Worm (Caenorhabditis elegans) whole organism, L1 larva: ENCODE measurements around the gene lin-8.

Source experiments
- C16A3.4 ChIP-seq: fragments of 150-350 bp; optimal IDR thresholded peaks from 2 replicates; lab custom pipeline; 2014; ENCODE audit warnings: missing biosample characterization, missing genetic modification characterization
- alr-1 ChIP-seq: fragments of 200-800 bp; sonication (Bioruptor generic); optimal IDR thresholded peaks from 2 replicates; lab custom pipeline; 2018; ENCODE audit warnings: borderline replicate concordance, mild to moderate bottlenecking, missing genetic modification characterization, missing compliant biosample characterization
- aly-2 ChIP-seq: fragments of 150-350 bp; optimal IDR thresholded peaks from 2 replicates; lab custom pipeline; 2014; ENCODE audit warnings: missing biosample characterization, missing genetic modification characterization
- ceh-63 ChIP-seq: fragments of 200-800 bp; sonication (Bioruptor generic); optimal IDR thresholded peaks from 2 replicates; lab custom pipeline; 2018; ENCODE audit warnings: mild to moderate bottlenecking, missing genetic modification characterization, missing compliant biosample characterization
- ceh-8 ChIP-seq: fragments of 200-800 bp; sonication (Bioruptor generic); optimal IDR thresholded peaks from 2 replicates; lab custom pipeline; 2018; ENCODE audit warnings: mild to moderate bottlenecking, missing genetic modification characterization, moderate library complexity, missing compliant biosample characterization
- ceh-82 ChIP-seq, 3 experiments: fragments of 150-350 bp in 1 of 3; sonication (generic microtip) in 2 of 3; optimal IDR thresholded peaks; 2 replicates each; lab custom pipeline; 2014 to 2017; ENCODE audit warnings: missing biosample characterization in 3 of 3, missing genetic modification characterization in 3 of 3
- ces-1 ChIP-seq: fragments of 150-350 bp; optimal IDR thresholded peaks from 2 replicates; lab custom pipeline; 2014; ENCODE audit warnings: missing biosample characterization, missing genetic modification reagents, missing genetic modification characterization
- efl-1 ChIP-seq, 4 experiments: fragments of 150-350 bp; optimal IDR thresholded peaks in 3 of 4; peaks in 1 of 4; 1 replicate in 1 of 4; 2 replicates in 3 of 4; lab custom pipeline; 2014; ENCODE audit warnings: missing biosample characterization in 2 of 4, missing genetic modification characterization in 2 of 4, missing genetic modification reagents in 2 of 4
- efl-3 ChIP-seq: fragments of 200-800 bp; sonication (Bioruptor generic); optimal IDR thresholded peaks from 2 replicates; lab custom pipeline; 2018; ENCODE audit warnings: mild to moderate bottlenecking, missing genetic modification characterization, missing compliant biosample characterization
- elt-2 ChIP-seq: sonication (generic microtip); optimal IDR thresholded peaks from 2 replicates; lab custom pipeline; 2016; ENCODE audit warnings: missing genetic modification characterization, mild to moderate bottlenecking, inconsistent platforms, missing compliant biosample characterization, missing genetic modification reagents
- elt-3 ChIP-seq, 6 experiments: fragments of 150-350 bp in 1 of 6; sonication (generic microtip); optimal IDR thresholded peaks; 2 replicates each; lab custom pipeline; 2017 to 2018; ENCODE audit warnings: missing biosample characterization in 6 of 6, missing genetic modification characterization in 6 of 6, inconsistent platforms in 1 of 6
- fkh-4 ChIP-seq: sonication (generic microtip); optimal IDR thresholded peaks from 2 replicates; lab custom pipeline; 2016; ENCODE audit warnings: missing compliant biosample characterization, missing genetic modification characterization, borderline replicate concordance
- fkh-8 ChIP-seq: sonication (generic microtip); optimal IDR thresholded peaks from 2 replicates; lab custom pipeline; 2016; ENCODE audit warnings: mild to moderate bottlenecking, missing genetic modification characterization, missing compliant biosample characterization
- grh-1 ChIP-seq: fragments of 200-800 bp; sonication (Bioruptor generic); IDR thresholded peaks from 2 replicates; pipeline ENCODE4 v1.3.6; 2022; ENCODE audit warnings: missing genetic modification reagents, missing genetic modification characterization, missing compliant biosample characterization
- hpl-2 ChIP-seq: fragments of 150-350 bp; optimal IDR thresholded peaks from 2 replicates; lab custom pipeline; 2014; ENCODE audit warnings: missing biosample characterization, missing genetic modification reagents, missing genetic modification characterization
- isw-1 ChIP-seq: fragments of 200-800 bp; sonication (Bioruptor generic); IDR thresholded peaks from 2 replicates; pipeline ENCODE4 v1.3.6; 2022; ENCODE audit warnings: missing genetic modification characterization, missing compliant biosample characterization
- lin-15B ChIP-seq: fragments of 150-350 bp; sonication (generic microtip); optimal IDR thresholded peaks from 3 replicates; lab custom pipeline; 2014; ENCODE audit warnings: missing biosample characterization, missing genetic modification characterization
- lin-39 ChIP-seq: fragments of 150-350 bp; optimal IDR thresholded peaks from 2 replicates; lab custom pipeline; 2014; ENCODE audit warnings: missing biosample characterization, missing genetic modification reagents, missing genetic modification characterization
- lsy-2 ChIP-seq, 2 experiments: fragments of 150-350 bp; optimal IDR thresholded peaks; 2 replicates each; lab custom pipeline; 2014; ENCODE audit warnings: missing biosample characterization in 2 of 2, missing genetic modification characterization in 2 of 2
- mab-9 ChIP-seq: fragments of 200-800 bp; sonication (Bioruptor generic); IDR thresholded peaks from 2 replicates; pipeline ENCODE4 v1.3.6; 2022; ENCODE audit warnings: missing genetic modification reagents, missing genetic modification characterization, missing compliant biosample characterization
- mep-1 ChIP-seq: fragments of 150-350 bp; optimal IDR thresholded peaks from 2 replicates; lab custom pipeline; 2014; ENCODE audit warnings: missing biosample characterization, missing genetic modification characterization
- nhr-19 ChIP-seq: fragments of 200-800 bp; sonication (Bioruptor generic); conservative IDR thresholded peaks from 2 replicates; pipeline ENCODE4 v1.3.6; 2022; ENCODE audit warnings: missing genetic modification characterization, missing compliant biosample characterization
- nhr-71 ChIP-seq: sonication (generic microtip); optimal IDR thresholded peaks from 2 replicates; lab custom pipeline; 2016; ENCODE audit warnings: mild to moderate bottlenecking, missing genetic modification characterization, moderate library complexity, missing compliant biosample characterization
- nhr-77 ChIP-seq: fragments of 150-350 bp; optimal IDR thresholded peaks from 2 replicates; lab custom pipeline; 2014; ENCODE audit warnings: missing biosample characterization, missing genetic modification characterization
- nhr-85 ChIP-seq: sonication (generic microtip); peaks from one replicate; lab custom pipeline; 2016; ENCODE audit warnings: missing genetic modification characterization, inconsistent platforms, missing compliant biosample characterization
- rnt-1 ChIP-seq: sonication (generic microtip); optimal IDR thresholded peaks from 2 replicates; lab custom pipeline; 2016; ENCODE audit warnings: mild to moderate bottlenecking, missing genetic modification characterization, moderate library complexity, missing compliant biosample characterization
- skn-1 ChIP-seq: fragments of 150-350 bp; optimal IDR thresholded peaks from 2 replicates; lab custom pipeline; 2014; ENCODE audit warnings: missing biosample characterization, missing genetic modification characterization
- snpc-4 ChIP-seq: fragments of 150-350 bp; optimal IDR thresholded peaks from 2 replicates; lab custom pipeline; 2014; ENCODE audit warnings: missing biosample characterization, missing genetic modification characterization
- snu-23 ChIP-seq: sonication (generic microtip); optimal IDR thresholded peaks from 2 replicates; lab custom pipeline; 2016; ENCODE audit warnings: missing genetic modification characterization, missing compliant biosample characterization
- sox-4 ChIP-seq: sonication (generic microtip); optimal IDR thresholded peaks from 2 replicates; lab custom pipeline; 2016; ENCODE audit warnings: missing genetic modification characterization, missing compliant biosample characterization
- swsn-7 ChIP-seq: sonication (generic microtip); optimal IDR thresholded peaks from 2 replicates; lab custom pipeline; 2016; ENCODE audit warnings: missing genetic modification characterization, missing compliant biosample characterization
- tbx-2 ChIP-seq: sonication (generic microtip); optimal IDR thresholded peaks from 2 replicates; lab custom pipeline; 2016; ENCODE audit warnings: missing genetic modification characterization, missing compliant biosample characterization
- tlp-1 ChIP-seq: fragments of 150-350 bp; optimal IDR thresholded peaks from 2 replicates; lab custom pipeline; 2014; ENCODE audit warnings: missing biosample characterization, missing genetic modification characterization
- unc-130 ChIP-seq: fragments of 150-350 bp; optimal IDR thresholded peaks from 2 replicates; lab custom pipeline; 2017; ENCODE audit warnings: missing biosample characterization, missing genetic modification characterization, inconsistent platforms
- unc-30 ChIP-seq: sonication (generic microtip); optimal IDR thresholded peaks from 2 replicates; lab custom pipeline; 2017; ENCODE audit warnings: missing biosample characterization, missing genetic modification characterization
- xbp-1 ChIP-seq: sonication (generic microtip); optimal IDR thresholded peaks from 2 replicates; lab custom pipeline; 2016; ENCODE audit warnings: missing genetic modification characterization, missing compliant biosample characterization
- zag-1 ChIP-seq: fragments of 150-350 bp; optimal IDR thresholded peaks from 2 replicates; lab custom pipeline; 2014; ENCODE audit warnings: missing biosample characterization, missing genetic modification characterization
- zip-4 ChIP-seq: fragments of 200-800 bp; sonication (Bioruptor generic); optimal IDR thresholded peaks from 2 replicates; lab custom pipeline; 2018; ENCODE audit warnings: mild to moderate bottlenecking, missing genetic modification characterization, moderate library complexity, missing compliant biosample characterization

Gene lin-8

DNA sequence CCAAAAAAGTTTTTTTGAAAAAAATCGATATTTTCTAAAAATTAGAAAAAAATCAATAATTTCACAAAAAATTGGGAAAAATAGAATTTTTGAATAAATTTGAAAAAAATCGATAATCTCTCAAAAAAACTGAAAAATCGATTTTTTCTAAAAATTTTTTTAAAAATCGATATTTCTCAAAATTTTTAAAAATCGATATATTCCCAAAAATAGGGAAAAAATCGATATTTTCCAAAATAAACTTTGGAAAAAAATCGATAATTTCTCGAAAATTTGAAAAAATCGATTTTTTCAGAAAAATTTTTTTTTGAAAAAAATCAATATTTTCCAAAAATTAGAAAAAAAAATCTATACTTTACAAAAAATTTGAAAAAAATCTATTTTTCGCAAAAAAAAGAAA lies 8.0 kb downstream of the lin-8 start:
- TF ChIP-seq hpl-2 = no peak
- no peak for TF ChIP-seq elt-2 (tag; lab: Kevin White, UChicago)
- TF ChIP-seq efl-1 (optimal IDR thresholded peaks at IDR 0.05; lab: Kevin White, UChicago) = no peak
- TF ChIP-seq efl-1 (GFP tag; optimal IDR thresholded peaks at IDR 0.05 in 1 of 2; lab: Kevin White, UChicago) = no peak
- no peak for TF ChIP-seq rnt-1 (tag; lab: Kevin White, UChicago)
- TF ChIP-seq tbx-2 (tag; lab: Kevin White, UChicago) = no peak
- no peak for TF ChIP-seq mep-1 (tag; lab: Kevin White, UChicago)
- TF ChIP-seq unc-30 (tag; lab: Kevin White, UChicago) = no peak
- no peak for TF ChIP-seq sox-4
- no peak for TF ChIP-seq nhr-19 (GFP tag; lab: Robert Waterston, UW)
- TF ChIP-seq alr-1 (tag; lab: Kevin White, UChicago) = no peak
- no peak for TF ChIP-seq xbp-1 (tag; lab: Kevin White, UChicago)
- TF ChIP-seq ceh-8 (GFP tag; lab: Kevin White, UChicago) = no peak
- TF ChIP-seq elt-3 (tag; optimal IDR thresholded peaks at IDR 0.05; lab: Kevin White, UChicago) = no peak
- no peak for TF ChIP-seq fkh-4 (tag; lab: Kevin White, UChicago)

DNA sequence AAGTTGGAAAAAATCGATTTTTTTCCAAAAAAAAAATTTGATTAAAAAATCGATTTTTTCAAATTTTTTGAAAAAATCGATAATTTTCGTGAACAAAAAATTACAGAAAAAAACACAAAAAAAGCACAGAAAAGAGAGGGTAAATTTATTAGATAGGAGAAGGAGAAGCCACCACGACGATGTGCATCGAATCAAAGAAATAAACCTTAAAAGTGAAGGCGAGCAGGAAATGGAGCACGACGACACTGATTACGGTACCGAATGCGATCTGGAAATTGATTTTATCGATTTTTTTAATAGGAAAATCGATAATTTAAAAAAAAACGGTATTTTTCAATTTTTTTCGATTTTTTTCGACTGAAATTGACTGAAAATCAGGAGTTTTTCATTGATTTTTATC lies 8.5 kb downstream of the lin-8 start:
- TF ChIP-seq ces-1 (no peak), nhr-85 (peak; percentile 35), efl-1 (optimal IDR thresholded peaks at IDR 0.05; lab: Kevin White, UChicago) (no peak), efl-1 (GFP tag; optimal IDR thresholded peaks at IDR 0.05 in 1 of 2; lab: Kevin White, UChicago) (peak in 1 of 2 experiments; percentile 90)
- TF ChIP-seq, all 84 proteins: peak for 2

DNA sequence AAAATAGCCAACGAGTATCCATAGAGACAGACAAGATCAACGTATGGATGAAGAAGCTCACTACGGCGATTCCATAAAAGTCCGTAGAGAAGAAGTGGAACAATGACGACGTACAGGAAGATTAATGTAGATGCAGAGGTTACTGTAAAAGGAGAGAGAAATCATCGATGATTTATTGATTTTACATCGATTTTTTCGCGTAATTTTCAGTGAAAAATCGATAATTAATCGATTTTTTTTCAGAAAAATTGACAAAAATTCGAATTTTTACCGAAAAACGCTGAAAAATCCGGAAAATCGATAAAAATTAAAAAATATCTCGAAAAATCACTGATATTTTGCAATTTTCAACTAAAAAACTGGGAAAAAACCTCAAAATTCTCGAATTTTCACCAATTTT lies 9.8 kb downstream of the lin-8 start:
- TF ChIP-seq mep-1 (tag; lab: Kevin White, UChicago) = no peak
- no peak for TF ChIP-seq aly-2 (tag; lab: Kevin White, UChicago)
- TF ChIP-seq hpl-2 = no peak
- no peak for TF ChIP-seq fkh-4 (tag; lab: Kevin White, UChicago)
- no peak for TF ChIP-seq swsn-7 (tag; lab: Kevin White, UChicago)
- TF ChIP-seq lin-15B = no peak
- no peak for TF ChIP-seq mab-9
- no peak for TF ChIP-seq ceh-63

DNA sequence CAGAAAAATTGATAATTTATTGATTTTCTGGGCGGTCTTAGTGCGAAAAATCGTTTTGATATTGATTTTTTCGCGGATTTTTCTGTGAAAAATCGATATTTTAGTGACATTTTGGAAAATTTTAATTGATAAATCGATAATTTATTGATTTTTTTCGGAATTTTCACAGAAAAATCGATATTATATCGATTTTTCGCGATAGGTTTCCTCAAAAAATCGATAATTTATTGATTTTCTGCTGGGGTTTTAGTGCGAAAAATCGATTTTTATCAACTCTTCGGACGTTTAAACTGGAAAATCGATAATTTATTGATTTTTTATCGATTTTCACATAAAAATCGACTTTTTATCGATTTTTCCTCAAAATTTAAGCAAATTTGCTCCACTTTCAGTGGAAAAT lies 10.8 kb downstream of the lin-8 start:
- no peak for TF ChIP-seq unc-130
- TF ChIP-seq ces-1 = no peak
- TF ChIP-seq hpl-2 = no peak
- TF ChIP-seq efl-1 (optimal IDR thresholded peaks at IDR 0.05; lab: Kevin White, UChicago) = no peak
- TF ChIP-seq efl-1 (GFP tag; optimal IDR thresholded peaks at IDR 0.05 in 1 of 2; lab: Kevin White, UChicago) = no peak
- no peak for TF ChIP-seq nhr-71 (tag; lab: Kevin White, UChicago)
- TF ChIP-seq lin-39 = no peak
- TF ChIP-seq tlp-1 = no peak
- TF ChIP-seq snu-23 (GFP tag; lab: Kevin White, UChicago) = no peak
- TF ChIP-seq alr-1 (tag; lab: Kevin White, UChicago) = no peak
- TF ChIP-seq C16A3.4 (tag; lab: Kevin White, UChicago) = no peak
- TF ChIP-seq isw-1 (GFP tag; lab: Robert Waterston, UW) = no peak
- TF ChIP-seq skn-1 = no peak
- no peak for TF ChIP-seq grh-1 (GFP tag; lab: Robert Waterston, UW)
- no peak for TF ChIP-seq snpc-4 (tag; lab: Kevin White, UChicago)
- TF ChIP-seq lsy-2 (tag; optimal IDR thresholded peaks at IDR 0.05; lab: Kevin White, UChicago) = no peak
- no peak for TF ChIP-seq nhr-77 (tag; lab: Kevin White, UChicago)
- TF ChIP-seq zip-4 (GFP tag; lab: Kevin White, UChicago) = no peak
- TF ChIP-seq aly-2 (tag; lab: Kevin White, UChicago) = no peak

DNA sequence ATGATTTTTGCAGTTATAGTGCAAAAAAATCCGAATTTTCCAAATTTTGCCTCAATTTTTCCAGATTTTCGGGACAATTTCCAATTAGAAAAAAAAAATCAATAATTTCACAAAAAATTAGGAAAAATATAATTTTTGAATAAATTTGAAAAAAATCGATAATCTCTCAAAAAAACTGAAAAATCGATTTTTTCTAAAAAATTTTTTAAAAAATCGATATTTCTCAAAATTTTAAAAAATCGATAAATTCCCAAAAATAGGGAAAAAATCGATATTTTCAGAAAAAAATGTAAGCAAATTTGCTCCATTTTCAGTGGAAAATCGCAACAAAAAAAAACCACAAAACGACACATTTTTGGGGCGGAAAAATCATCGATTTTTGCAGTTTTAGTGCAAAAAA lies 11.3 kb downstream of the lin-8 start:
- no peak for TF ChIP-seq hpl-2
- no peak for TF ChIP-seq alr-1 (tag; lab: Kevin White, UChicago)
- TF ChIP-seq snpc-4 (tag; lab: Kevin White, UChicago) = no peak
- TF ChIP-seq mep-1 (tag; lab: Kevin White, UChicago) = no peak
- no peak for TF ChIP-seq ceh-82 (tag; optimal IDR thresholded peaks at IDR 0.05; lab: Kevin White, UChicago)
- TF ChIP-seq zag-1 = no peak
- TF ChIP-seq efl-3 (GFP tag; lab: Kevin White, UChicago) = no peak
- TF ChIP-seq fkh-8 (tag; lab: Kevin White, UChicago) = no peak
- TF ChIP-seq ceh-63 = no peak
- TF ChIP-seq isw-1 (GFP tag; lab: Robert Waterston, UW) = no peak
- no peak for TF ChIP-seq nhr-77 (tag; lab: Kevin White, UChicago)
- no peak for TF ChIP-seq fkh-4 (tag; lab: Kevin White, UChicago)
